Worm (Caenorhabditis elegans) whole organism, early embryonic: ENCODE measurements around the gene dyf-2.

Experiments
- ama-1 ChIP-seq: fragments of 150-350 bp; optimal IDR thresholded peaks from 2 replicates; lab custom pipeline; 2014
- ets-7 ChIP-seq: sonication (generic microtip); optimal IDR thresholded peaks from 2 replicates; lab custom pipeline; 2016; ENCODE audit warnings: missing genotype, missing genetic modification characterization, missing compliant biosample characterization

DNA sequence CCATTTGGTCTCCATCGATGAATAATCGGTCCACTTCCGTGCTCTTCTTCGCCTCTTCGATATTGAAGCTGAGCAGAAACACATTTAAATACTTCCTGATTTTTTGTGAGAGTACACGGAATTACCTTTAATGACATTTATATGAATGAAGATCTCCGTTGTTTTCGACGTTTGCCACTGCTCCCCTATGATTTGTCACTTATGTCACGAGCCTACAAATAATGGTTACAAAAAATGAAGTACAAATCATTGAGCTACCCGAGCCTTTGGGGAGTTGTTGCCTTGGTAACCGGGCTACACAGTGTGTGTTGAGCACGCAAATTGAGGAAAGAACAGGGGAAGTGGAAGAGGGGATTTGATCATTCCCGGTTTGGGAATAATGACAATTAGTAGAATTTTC, at the start of gene dyf-2:
- TF ChIP-seq ets-7 (tag; lab: Kevin White, UChicago) (no peak), ama-1 (no peak)
